Worm (Caenorhabditis elegans) whole organism, L4/young adult: ENCODE measurements around the gene dod-20.

Experiments
- W03F9.2 ChIP-seq: fragments of 150-350 bp; optimal IDR thresholded peaks from 2 replicates; lab custom pipeline; 2014; ENCODE audit warnings: missing biosample characterization, missing genetic modification characterization
- dao-5 ChIP-seq: sonication (generic microtip); optimal IDR thresholded peaks from 2 replicates; lab custom pipeline; 2016; ENCODE audit warnings: missing genotype, missing genetic modification characterization, moderate library complexity, missing compliant biosample characterization
- him-1 ChIP-seq: sonication (generic microtip); optimal IDR thresholded peaks from 2 replicates; lab custom pipeline; 2016; ENCODE audit warnings: missing genotype, missing genetic modification reagents, missing genetic modification characterization, missing compliant biosample characterization

- TF ChIP-seq him-1 (tag; lab: Kevin White, UChicago): no peak
- TF ChIP-seq W03F9.2: no peak
- no peak for TF ChIP-seq dao-5 (tag; lab: Kevin White, UChicago)
Measured at ce11 chrV:380186-380585, 42.0 kb upstream of the dod-20 start, which contains the start of gene mltn-8.
